Fruit fly (Drosophila melanogaster) whole organism, wandering third instar larva: ENCODE data around the gene CG15385.

Experiments
- Abd-B ChIP-seq: fragments of >200 bp; optimal IDR thresholded peaks from 2 replicates; lab custom pipeline; 2017; ENCODE audit warnings: missing biosample characterization, missing genetic modification characterization
- CG32264 ChIP-seq: fragments of 200-800 bp; sonication (Bioruptor generic); optimal IDR thresholded peaks from 2 replicates; lab custom pipeline; 2016; ENCODE audit warnings: missing biosample characterization, missing genetic modification characterization
- CG9705 ChIP-seq: fragments of 200-800 bp; sonication (Bioruptor generic); optimal IDR thresholded peaks from 2 replicates; lab custom pipeline; 2018; ENCODE audit warnings: missing biosample characterization, mild to moderate bottlenecking, missing genetic modification characterization
- CrebA ChIP-seq: fragments of 200-800 bp; sonication (Bioruptor generic); optimal IDR thresholded peaks from 2 replicates; lab custom pipeline; 2016; ENCODE audit warnings: missing biosample characterization, mild to moderate bottlenecking, missing genetic modification characterization, borderline replicate concordance
- Dfd ChIP-seq: fragments of >200 bp; optimal IDR thresholded peaks from 2 replicates; lab custom pipeline; 2017; ENCODE audit warnings: missing biosample characterization, missing genetic modification characterization
- Dif ChIP-seq: fragments of 200-275, 200-300 bp; sonication (Bioruptor generic); optimal IDR thresholded peaks from 2 replicates; lab custom pipeline; 2018; ENCODE audit warnings: missing biosample characterization, missing genetic modification characterization; ENCODE audit not compliant: partially characterized antibody
- Hnf4 ChIP-seq: fragments of 200-800 bp; sonication (Bioruptor generic); optimal IDR thresholded peaks from 2 replicates; lab custom pipeline; 2016; ENCODE audit warnings: missing biosample characterization, mild to moderate bottlenecking, missing genetic modification characterization
- Hr78 ChIP-seq: fragments of >200 bp; optimal IDR thresholded peaks from 2 replicates; lab custom pipeline; 2017; ENCODE audit warnings: missing biosample characterization, missing genetic modification characterization
- Hr83 ChIP-seq: fragments of 200-300 bp; sonication (Bioruptor generic); optimal IDR thresholded peaks from 2 replicates; lab custom pipeline; 2016; ENCODE audit warnings: missing biosample characterization, mild to moderate bottlenecking, missing genetic modification characterization, moderate library complexity; ENCODE audit not compliant: poor library complexity, severe bottlenecking
- Jra ChIP-seq: sonication (Bioruptor generic); optimal IDR thresholded peaks from 2 replicates; lab custom pipeline; 2016; ENCODE audit warnings: missing biosample characterization, missing genetic modification characterization
- Myc ChIP-seq: fragments of >200 bp; optimal IDR thresholded peaks from 2 replicates; lab custom pipeline; 2017
- N ChIP-seq: fragments of >200 bp; optimal IDR thresholded peaks from 2 replicates; lab custom pipeline; 2018; ENCODE audit warnings: missing biosample characterization, missing external identifiers, missing genetic modification characterization
- OdsH ChIP-seq: fragments of 200-800 bp; sonication (Bioruptor generic); optimal IDR thresholded peaks from 2 replicates; lab custom pipeline; 2016; ENCODE audit warnings: missing biosample characterization, mild to moderate bottlenecking, missing genetic modification characterization
- Rel ChIP-seq, 2 experiments: fragments of 200-800 bp; sonication (Bioruptor generic) in 1 of 2; optimal IDR thresholded peaks; 2 replicates in 1 of 2; 3 replicates in 1 of 2; lab custom pipeline; 2016 to 2019; ENCODE audit warnings: mild to moderate bottlenecking in 2 of 2, missing biosample characterization in 2 of 2, missing genetic modification characterization in 2 of 2, moderate library complexity in 1 of 2
- Sp1 ChIP-seq: fragments of 200-800 bp; sonication (Bioruptor generic); optimal IDR thresholded peaks from 3 replicates; lab custom pipeline; 2019; ENCODE audit warnings: missing biosample characterization, mild to moderate bottlenecking, missing genetic modification characterization, moderate library complexity
- Vsx2 ChIP-seq: fragments of 200-300, 225-300 bp; sonication (Bioruptor generic); optimal IDR thresholded peaks from 2 replicates; lab custom pipeline; 2018; ENCODE audit warnings: missing biosample characterization, missing genetic modification characterization; ENCODE audit not compliant: partially characterized antibody
- br ChIP-seq: fragments of 200-800 bp; sonication (Bioruptor generic); optimal IDR thresholded peaks from 2 replicates; lab custom pipeline; 2016; ENCODE audit warnings: missing biosample characterization, missing genetic modification characterization
- brk ChIP-seq: fragments of 200-800 bp; sonication (Bioruptor generic); optimal IDR thresholded peaks from 2 replicates; lab custom pipeline; 2016; ENCODE audit warnings: missing biosample characterization, mild to moderate bottlenecking, missing genetic modification characterization
- dl ChIP-seq, 2 experiments: fragments of 175-275, 200-275 bp in 1 of 2; fragments of 200-275 bp in 1 of 2; sonication (Bioruptor generic); optimal IDR thresholded peaks; lab custom pipeline; 2018; ENCODE audit warnings: mild to moderate bottlenecking in 2 of 2, missing biosample characterization in 2 of 2, missing genetic modification characterization in 2 of 2, moderate library complexity in 2 of 2; ENCODE audit not compliant: partially characterized antibody in 2 of 2, insufficient read depth in 1 of 2
- dsf ChIP-seq: sonication (Bioruptor generic); optimal IDR thresholded peaks from 2 replicates; lab custom pipeline; 2016; ENCODE audit warnings: missing biosample characterization, missing genetic modification characterization, borderline replicate concordance
- ey ChIP-seq: fragments of 200-800 bp; sonication (Bioruptor generic); optimal IDR thresholded peaks from 2 replicates; lab custom pipeline; 2016; ENCODE audit warnings: missing biosample characterization, missing genetic modification characterization
- foxo ChIP-seq, 2 experiments: fragments of 200-800 bp; sonication (Bioruptor generic); optimal IDR thresholded peaks; 2 replicates in 1 of 2; 3 replicates in 1 of 2; lab custom pipeline; 2016 to 2017; ENCODE audit warnings: missing biosample characterization in 2 of 2, missing genetic modification characterization in 2 of 2
- fru ChIP-seq: fragments of 200-800 bp; sonication (Bioruptor generic); optimal IDR thresholded peaks from 3 replicates; lab custom pipeline; 2016; ENCODE audit warnings: missing biosample characterization, mild to moderate bottlenecking, missing genetic modification characterization
- jim ChIP-seq: fragments of 175-275, 200-325 bp; sonication (Bioruptor generic); optimal IDR thresholded peaks from 2 replicates; lab custom pipeline; 2016; ENCODE audit warnings: missing biosample characterization, mild to moderate bottlenecking, missing genetic modification characterization
- lola ChIP-seq: fragments of >200 bp; optimal IDR thresholded peaks from 2 replicates; lab custom pipeline; 2017; ENCODE audit warnings: missing biosample characterization, missing genetic modification characterization
- pan ChIP-seq: fragments of >200 bp; optimal IDR thresholded peaks from 2 replicates; lab custom pipeline; 2017
- psq ChIP-seq: fragments of 200-800 bp; sonication (Bioruptor generic); optimal IDR thresholded peaks from 3 replicates; lab custom pipeline; 2017; ENCODE audit warnings: missing biosample characterization, mild to moderate bottlenecking, missing genetic modification characterization, moderate library complexity
- rgr ChIP-seq: fragments of 200-800 bp; sonication (Bioruptor generic); optimal IDR thresholded peaks from 3 replicates; lab custom pipeline; 2016; ENCODE audit warnings: missing biosample characterization, mild to moderate bottlenecking, missing genetic modification characterization
- sv ChIP-seq: fragments of 200-800 bp; sonication (Bioruptor generic); optimal IDR thresholded peaks from 3 replicates; lab custom pipeline; 2016; ENCODE audit warnings: missing biosample characterization, missing genetic modification characterization
- tai ChIP-seq: sonication (Bioruptor generic); optimal IDR thresholded peaks from 2 replicates; lab custom pipeline; 2016; ENCODE audit warnings: missing biosample characterization, missing genetic modification characterization

Gene CG15385

DNA sequence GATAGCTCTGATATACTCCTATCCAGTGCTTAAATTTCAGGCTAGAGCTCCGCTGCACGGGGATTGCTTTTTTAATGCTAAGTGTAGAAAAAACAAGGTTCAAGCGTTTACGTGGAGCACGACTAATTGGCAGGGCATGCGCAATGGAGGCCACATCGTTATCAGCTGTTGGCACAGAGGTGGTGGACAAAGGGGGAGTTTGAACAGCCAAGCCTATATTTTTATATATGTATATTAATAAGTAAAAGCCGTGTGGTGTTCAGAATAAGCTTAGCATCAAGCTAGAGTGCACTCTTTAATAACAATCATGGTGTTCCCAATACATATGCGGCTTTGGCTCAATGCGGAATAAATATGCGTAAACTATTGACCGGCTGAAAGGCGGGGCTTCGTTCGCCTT is at the start of gene CG15385:
CG15385 (minus strand) TSS at position 94 of the 400 bp plus-strand sequence.
- peak; percentile 61 for TF ChIP-seq Dif (GFP tag; lab: Kevin White, UChicago)
- no peak for TF ChIP-seq Jra (GFP tag; lab: Kevin White, UChicago)
- TF ChIP-seq Rel (GFP tag; optimal IDR thresholded peaks at IDR 0.05; lab: Kevin White, UChicago): no peak
- TF ChIP-seq Rel (tag; optimal IDR thresholded peaks at IDR 0.05; lab: Kevin White, UChicago): peak; percentile 54

DNA sequence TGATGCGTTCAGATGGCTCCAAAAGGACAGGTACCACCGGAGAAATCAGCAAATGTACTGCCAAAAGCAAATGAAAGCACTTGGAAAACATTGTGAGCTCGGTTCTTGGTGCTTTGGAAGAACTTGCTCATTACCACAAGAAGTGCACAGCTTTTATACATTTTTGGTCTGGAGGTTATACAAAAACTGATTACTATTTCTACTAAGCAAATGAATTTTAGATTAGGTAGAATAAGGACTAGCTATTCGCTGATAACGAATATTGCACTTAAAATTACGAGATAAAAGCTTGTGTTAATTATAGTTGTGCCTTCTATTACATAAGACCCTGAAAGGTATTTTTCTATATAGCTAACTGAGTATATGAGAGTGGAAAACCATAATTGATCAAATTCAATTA is 42.6 kb upstream of the CG15385 start, which contains the start of gene Send1:
Send1 (minus strand) TSS at position 101 of the 400 bp plus-strand sequence.
- TF ChIP-seq brk (GFP tag; lab: Kevin White, UChicago) (no peak), Jra (GFP tag; lab: Kevin White, UChicago) (no peak), tai (GFP tag; lab: Kevin White, UChicago) (no peak), psq (GFP tag; lab: Kevin White, UChicago) (no peak), Abd-B (GFP tag; lab: Kevin White, UChicago) (no peak), OdsH (no peak), Hr83 (no peak), pan (no peak), Dif (GFP tag; lab: Kevin White, UChicago) (no peak)

DNA sequence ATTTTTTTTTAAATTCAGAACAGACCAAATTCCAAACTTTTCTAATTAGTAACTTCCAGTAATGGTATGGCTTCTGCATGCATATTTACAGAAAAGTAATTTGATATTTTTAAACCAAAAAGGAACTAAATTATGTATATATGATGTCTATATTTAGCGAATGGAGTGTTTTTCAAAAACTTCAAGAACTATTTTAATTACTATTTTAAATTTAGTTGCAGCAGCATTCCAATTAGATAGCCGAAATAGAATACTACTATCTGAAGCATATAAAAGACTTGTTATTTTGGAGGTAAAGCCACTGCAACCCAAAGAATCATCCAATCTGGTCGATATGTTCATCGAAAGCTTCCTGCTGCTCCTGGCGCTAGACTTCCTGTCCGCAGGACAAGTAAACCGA is 40.4 kb upstream of the CG15385 start, which contains the start of gene CG17234:
CG17234 (plus strand) TSS at position 301 of the 400 bp plus-strand sequence.
- TF ChIP-seq Vsx2 (GFP tag; lab: Kevin White, UChicago) (no peak), Myc (lab: Kevin White, UChicago) (no peak), dsf (GFP tag; lab: Kevin White, UChicago) (no peak), lola (GFP tag; lab: Kevin White, UChicago) (no peak), Hnf4 (GFP tag; lab: Kevin White, UChicago) (no peak), foxo (GFP tag; optimal IDR thresholded peaks at IDR 0.05; lab: Kevin White, UChicago) (no peak), Hr83 (no peak), Sp1 (GFP tag; lab: Kevin White, UChicago) (no peak), CG32264 (GFP tag; lab: Kevin White, UChicago) (no peak), Jra (GFP tag; lab: Kevin White, UChicago) (no peak), tai (GFP tag; lab: Kevin White, UChicago) (no peak), dl (GFP tag; optimal IDR thresholded peaks at IDR 0.05; lab: Kevin White, UChicago; ENCODE audit: insufficient read depth in 1 of 2, partially characterized antibody in 2 of 2) (no peak), br (no peak), Dfd (GFP tag; lab: Kevin White, UChicago) (no peak), N (GFP tag; lab: Kevin White, UChicago) (no peak), Hr78 (no peak), CrebA (GFP tag; lab: Kevin White, UChicago) (no peak), jim (GFP tag; lab: Kevin White, UChicago) (no peak)

DNA sequence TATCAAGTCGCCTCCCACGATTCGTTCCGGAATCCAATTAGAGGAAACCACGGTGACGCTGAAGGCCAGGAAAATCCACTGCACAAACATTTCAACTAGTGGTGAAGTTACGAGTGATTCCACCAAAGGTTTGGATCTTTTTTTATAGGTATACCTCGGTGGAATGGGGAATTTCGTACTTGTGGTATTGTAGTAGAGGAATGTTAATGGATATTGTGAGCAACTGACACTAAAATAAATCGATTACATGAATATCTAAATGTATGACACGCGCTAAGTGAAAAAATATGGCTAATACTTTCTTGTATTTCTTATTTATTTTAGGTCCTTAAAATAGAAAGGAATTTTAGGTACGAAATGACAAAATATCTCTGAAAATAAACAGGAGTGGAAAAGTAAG is 39.9 kb upstream of the CG15385 start, which contains the start of gene CG17239:
CG17239 (minus strand) TSS at position 101 of the 400 bp plus-strand sequence.
- no peak for TF ChIP-seq Myc (lab: Kevin White, UChicago)
- no peak for TF ChIP-seq lola (GFP tag; lab: Kevin White, UChicago)

DNA sequence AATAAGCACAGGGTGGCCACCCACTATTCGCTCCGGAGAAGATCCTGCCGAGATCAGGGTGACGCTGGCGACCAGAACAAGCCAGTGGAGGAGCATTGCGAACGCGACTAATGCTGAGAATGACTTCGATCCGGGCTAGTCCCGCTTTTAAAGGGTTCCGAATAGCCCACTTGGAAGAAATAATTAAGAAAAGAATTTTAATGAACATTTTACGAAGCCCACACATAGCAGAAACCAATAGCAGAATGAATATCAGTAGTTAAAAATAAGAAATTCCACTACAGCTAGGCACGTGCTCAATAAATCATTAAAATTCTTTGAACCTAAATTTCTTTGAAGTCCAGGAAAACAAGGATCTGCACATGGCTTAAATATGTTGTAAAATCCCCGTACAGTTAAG is 38.8 kb upstream of the CG15385 start, which contains the start of gene Ser12:
Ser12 (minus strand) TSS at position 101 of the 400 bp plus-strand sequence.
- no peak for TF ChIP-seq br
- no peak for TF ChIP-seq Myc (lab: Kevin White, UChicago)
- TF ChIP-seq sv (GFP tag; lab: Kevin White, UChicago): no peak
- TF ChIP-seq lola (GFP tag; lab: Kevin White, UChicago): no peak
- TF ChIP-seq rgr (GFP tag; lab: Kevin White, UChicago): no peak
- TF ChIP-seq Abd-B (GFP tag; lab: Kevin White, UChicago): no peak
- no peak for TF ChIP-seq dl (GFP tag; optimal IDR thresholded peaks at IDR 0.05; lab: Kevin White, UChicago; ENCODE audit: insufficient read depth in 1 of 2, partially characterized antibody in 2 of 2)
- no peak for TF ChIP-seq CrebA (GFP tag; lab: Kevin White, UChicago)
- no peak for TF ChIP-seq pan
- TF ChIP-seq Hr83: no peak
- TF ChIP-seq dsf (GFP tag; lab: Kevin White, UChicago): no peak
- no peak for TF ChIP-seq ey (GFP tag; lab: Kevin White, UChicago)
- no peak for TF ChIP-seq Vsx2 (GFP tag; lab: Kevin White, UChicago)
- no peak for TF ChIP-seq CG9705 (GFP tag; lab: Kevin White, UChicago)
- TF ChIP-seq Rel (GFP tag; optimal IDR thresholded peaks at IDR 0.05; lab: Kevin White, UChicago): no peak
- no peak for TF ChIP-seq Rel (tag; optimal IDR thresholded peaks at IDR 0.05; lab: Kevin White, UChicago)
- TF ChIP-seq fru (GFP tag; lab: Kevin White, UChicago): no peak
- TF ChIP-seq N (GFP tag; lab: Kevin White, UChicago): no peak
- TF ChIP-seq Hr78: no peak
- TF ChIP-seq Dif (GFP tag; lab: Kevin White, UChicago): no peak
- TF ChIP-seq psq (GFP tag; lab: Kevin White, UChicago): no peak
- TF ChIP-seq, all 38 proteins: peak for 0
